Worm (Caenorhabditis elegans): ENCODE results near the gene cht-1.
A peak's percentile ranks its signal among the peaks of the same experiment; 100 is the strongest.

The cht-1 gene

DNA sequence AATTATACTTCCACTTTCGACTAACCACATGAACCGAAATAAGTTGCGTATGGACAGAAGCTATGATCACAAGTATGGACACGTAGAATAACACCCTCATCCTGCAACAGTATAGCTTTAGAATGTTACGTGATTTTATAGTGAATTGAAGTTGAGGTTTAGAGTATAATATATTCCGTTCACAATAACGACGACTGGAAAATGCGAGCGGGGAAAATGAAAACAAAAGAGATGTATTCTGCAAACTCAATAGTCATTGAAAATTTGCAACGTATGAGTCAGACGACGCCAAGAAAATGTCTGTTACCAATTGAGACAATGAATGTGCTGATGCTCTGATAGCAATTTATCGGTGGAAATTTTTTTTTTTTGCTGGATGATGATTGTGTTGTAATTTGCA is 14.5 kb downstream of the cht-1 start, which contains the start of gene acp-1:
Gene acp-1 (minus strand): TSS at position 101 of the 400 bp plus-strand sequence.
- TF ChIP-seq ztf-23 (GFP tag; IDR thresholded peaks at IDR 0.05) (no peak), tab-1 (GFP tag; IDR thresholded peaks at IDR 0.05) (no peak), ref-1 (GFP tag; conservative IDR thresholded peaks at IDR 0.05) (no peak), T22C8.4 (GFP tag; IDR thresholded peaks at IDR 0.05) (no peak), ztf-29 (GFP tag; IDR thresholded peaks at IDR 0.05) (no peak), klf-2 (GFP tag; conservative IDR thresholded peaks at IDR 0.05) (no peak), cog-1 (tag; optimal IDR thresholded peaks at IDR 0.05) (no peak), med-1 (GFP tag; optimal IDR thresholded peaks at IDR 0.05; ENCODE audit: insufficient read depth) (no peak), flt-1 (GFP tag; IDR thresholded peaks at IDR 0.05) (no peak)

- TF ChIP-seq T22C8.4 (GFP tag; IDR thresholded peaks at IDR 0.05) (no peak), ref-1 (GFP tag; conservative IDR thresholded peaks at IDR 0.05) (no peak), flt-1 (GFP tag; IDR thresholded peaks at IDR 0.05) (no peak), ztf-23 (GFP tag; IDR thresholded peaks at IDR 0.05) (no peak)
Observed at ce11 chrX:3380167-3380566, 19.6 kb downstream of the cht-1 start, which contains the start of gene ZK563.7. Gene ZK563.7, plus strand, starts transcription at chrX:3380467.

DNA sequence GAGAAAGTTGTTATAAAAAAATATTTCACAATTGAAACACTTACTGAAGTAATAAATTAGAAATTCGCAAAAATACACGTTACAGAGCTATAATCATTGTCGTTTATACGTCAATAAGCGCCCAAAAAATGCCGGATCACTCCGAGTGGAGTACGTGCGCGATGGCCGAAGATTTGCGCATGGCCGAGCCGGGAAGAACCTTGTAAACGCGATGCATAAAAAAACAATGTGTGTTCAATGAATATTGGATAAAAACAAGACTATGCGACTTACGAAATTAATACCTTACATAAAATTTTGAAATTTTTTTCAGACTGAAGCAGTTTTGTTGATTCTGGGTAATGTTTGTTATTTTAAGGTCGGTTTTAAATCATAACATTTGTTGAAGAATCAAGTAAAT is 20.7 kb downstream of the cht-1 start, which contains the start of gene sorf-1:
Gene sorf-1 (minus strand): TSS at position 135 of the 400 bp plus-strand sequence.
- TF ChIP-seq ref-1 (GFP tag; conservative IDR thresholded peaks at IDR 0.05): no peak

ce11 chrX:3375320-3375719 is 24.5 kb downstream of the cht-1 start:
- no peak for TF ChIP-seq ztf-29 (GFP tag; IDR thresholded peaks at IDR 0.05)
- TF ChIP-seq cog-1 (tag; optimal IDR thresholded peaks at IDR 0.05): no peak
- TF ChIP-seq med-1 (GFP tag; optimal IDR thresholded peaks at IDR 0.05; ENCODE audit: insufficient read depth): no peak

DNA sequence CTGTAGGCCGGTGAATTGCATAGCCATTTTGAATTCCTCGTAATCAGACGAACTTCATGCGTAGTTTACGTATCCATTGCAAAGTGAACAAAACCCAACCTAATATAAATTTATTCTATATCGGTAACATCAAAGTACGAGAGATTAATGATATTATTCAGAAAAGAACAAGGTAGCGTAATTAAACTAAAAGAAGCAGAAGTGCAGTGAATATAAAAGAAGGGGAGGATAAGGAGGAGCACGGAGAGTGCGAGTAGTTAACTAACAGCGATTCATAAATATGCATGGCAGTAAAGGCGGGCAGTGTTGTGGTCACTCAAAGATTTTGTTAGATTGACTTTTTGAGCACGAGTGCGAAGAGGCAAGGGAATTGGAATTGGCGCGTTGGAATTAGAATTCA is 25.2 kb downstream of the cht-1 start, which contains the start of gene clc-3:
Gene clc-3 (minus strand): TSS at position 101 of the 400 bp plus-strand sequence.
- TF ChIP-seq med-1 (GFP tag; optimal IDR thresholded peaks at IDR 0.05; ENCODE audit: insufficient read depth): no peak
- 0 out of 2 replicates have a peak, but pooled peaks have one; percentile 22 for TF ChIP-seq ztf-23 (GFP tag; IDR thresholded peaks at IDR 0.05)

DNA sequence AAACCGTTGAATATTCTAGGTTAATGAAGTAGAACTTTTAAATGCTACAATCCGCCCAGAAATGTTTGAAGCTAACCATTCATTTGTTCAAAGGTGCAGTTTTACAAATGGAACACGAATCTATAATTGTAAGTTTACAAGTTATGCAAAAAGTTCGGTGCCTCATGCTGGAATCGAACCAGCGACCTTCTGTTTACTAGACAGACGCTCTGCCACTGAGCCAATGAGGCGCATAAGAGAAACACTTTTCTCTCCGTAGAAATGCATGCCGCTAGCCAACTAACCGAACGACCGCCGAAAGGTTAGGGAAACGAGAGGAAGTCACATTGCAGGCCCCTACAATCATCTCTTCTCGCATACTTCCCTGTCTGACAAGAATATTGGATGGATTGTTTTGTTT is 28.6 kb downstream of the cht-1 start:
- TF ChIP-seq flt-1 (GFP tag; IDR thresholded peaks at IDR 0.05): peak; percentile 96
- TF ChIP-seq ztf-23 (GFP tag; IDR thresholded peaks at IDR 0.05): peak; percentile 92
- peak; percentile 78 for TF ChIP-seq cog-1 (tag; optimal IDR thresholded peaks at IDR 0.05)
- peak; percentile 37 for TF ChIP-seq med-1 (GFP tag; optimal IDR thresholded peaks at IDR 0.05; ENCODE audit: insufficient read depth)
- TF ChIP-seq klf-2 (GFP tag; conservative IDR thresholded peaks at IDR 0.05): peak; percentile 94
- peak; percentile 95 for TF ChIP-seq T22C8.4 (GFP tag; IDR thresholded peaks at IDR 0.05)
- peak; percentile 82 for TF ChIP-seq ref-1 (GFP tag; conservative IDR thresholded peaks at IDR 0.05)
- TF ChIP-seq tab-1 (GFP tag; IDR thresholded peaks at IDR 0.05): peak; percentile 95
- TF ChIP-seq ztf-29 (GFP tag; IDR thresholded peaks at IDR 0.05): peak; percentile 95

- TF ChIP-seq cog-1 (tag; optimal IDR thresholded peaks at IDR 0.05) (no peak), T22C8.4 (GFP tag; IDR thresholded peaks at IDR 0.05) (no peak), ztf-29 (GFP tag; IDR thresholded peaks at IDR 0.05) (no peak), med-1 (GFP tag; optimal IDR thresholded peaks at IDR 0.05; ENCODE audit: insufficient read depth) (no peak), flt-1 (GFP tag; IDR thresholded peaks at IDR 0.05) (no peak)
Observed at ce11 chrX:3369442-3369841, 30.4 kb downstream of the cht-1 start.

- no peak for TF ChIP-seq ztf-29 (GFP tag; IDR thresholded peaks at IDR 0.05)
- TF ChIP-seq med-1 (GFP tag; optimal IDR thresholded peaks at IDR 0.05; ENCODE audit: insufficient read depth): no peak
- no peak for TF ChIP-seq flt-1 (GFP tag; IDR thresholded peaks at IDR 0.05)
- TF ChIP-seq T22C8.4 (GFP tag; IDR thresholded peaks at IDR 0.05): no peak
- TF ChIP-seq cog-1 (tag; optimal IDR thresholded peaks at IDR 0.05): no peak
- no peak for TF ChIP-seq ztf-23 (GFP tag; IDR thresholded peaks at IDR 0.05)
- no peak for TF ChIP-seq ref-1 (GFP tag; conservative IDR thresholded peaks at IDR 0.05)
- TF ChIP-seq tab-1 (GFP tag; IDR thresholded peaks at IDR 0.05): no peak
- no peak for TF ChIP-seq klf-2 (GFP tag; conservative IDR thresholded peaks at IDR 0.05)
Observed at ce11 chrX:3368659-3369058, 31.2 kb downstream of the cht-1 start, which contains the start of gene ZK563.2. Gene ZK563.2, plus strand, starts transcription at chrX:3368959.

DNA sequence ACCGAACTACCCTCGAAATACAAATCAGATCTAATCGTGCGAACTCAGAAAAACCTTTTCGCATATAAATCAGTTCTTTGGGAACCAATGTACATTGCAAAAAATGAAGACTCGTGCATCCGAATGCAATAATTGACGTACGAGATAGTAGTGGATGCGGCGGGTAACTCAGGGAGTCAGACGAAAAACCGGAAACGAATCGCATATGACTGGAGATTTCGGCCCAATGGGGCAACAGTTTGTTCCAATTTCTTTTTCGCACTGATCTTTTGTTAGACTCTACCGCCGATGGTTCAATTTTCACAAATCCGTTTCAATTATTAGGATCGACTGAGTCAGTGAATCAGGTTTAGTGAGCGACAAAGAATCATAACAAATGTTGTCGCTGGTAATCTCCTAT is 33.0 kb downstream of the cht-1 start:
- TF ChIP-seq klf-2 (GFP tag; conservative IDR thresholded peaks at IDR 0.05) (no peak), ref-1 (GFP tag; conservative IDR thresholded peaks at IDR 0.05) (no peak), tab-1 (GFP tag; IDR thresholded peaks at IDR 0.05) (no peak), T22C8.4 (GFP tag; IDR thresholded peaks at IDR 0.05) (no peak), flt-1 (GFP tag; IDR thresholded peaks at IDR 0.05) (no peak), ztf-29 (GFP tag; IDR thresholded peaks at IDR 0.05) (no peak), cog-1 (tag; optimal IDR thresholded peaks at IDR 0.05) (no peak), med-1 (GFP tag; optimal IDR thresholded peaks at IDR 0.05; ENCODE audit: insufficient read depth) (no peak), ztf-23 (GFP tag; IDR thresholded peaks at IDR 0.05) (no peak)

ce11 chrX:3362378-3362777 is 37.4 kb downstream of the cht-1 start, which contains the start of gene dhs-26:
Gene dhs-26, minus strand, starts transcription at chrX:3362493.
- TF ChIP-seq T22C8.4 (GFP tag; IDR thresholded peaks at IDR 0.05): no peak
- TF ChIP-seq tab-1 (GFP tag; IDR thresholded peaks at IDR 0.05): no peak
- TF ChIP-seq ztf-23 (GFP tag; IDR thresholded peaks at IDR 0.05): no peak
- no peak for TF ChIP-seq ztf-29 (GFP tag; IDR thresholded peaks at IDR 0.05)
- TF ChIP-seq cog-1 (tag; optimal IDR thresholded peaks at IDR 0.05): no peak
- TF ChIP-seq klf-2 (GFP tag; conservative IDR thresholded peaks at IDR 0.05): no peak
- TF ChIP-seq flt-1 (GFP tag; IDR thresholded peaks at IDR 0.05): no peak
- no peak for TF ChIP-seq ref-1 (GFP tag; conservative IDR thresholded peaks at IDR 0.05)
- TF ChIP-seq med-1 (GFP tag; optimal IDR thresholded peaks at IDR 0.05; ENCODE audit: insufficient read depth): no peak

ce11 chrX:3351526-3351925 is 48.3 kb downstream of the cht-1 start, which contains the start of gene ZK816.1:
Gene ZK816.1, plus strand, starts transcription at chrX:3351712.
- no peak for TF ChIP-seq tab-1 (GFP tag; IDR thresholded peaks at IDR 0.05)
- no peak for TF ChIP-seq flt-1 (GFP tag; IDR thresholded peaks at IDR 0.05)
- no peak for TF ChIP-seq ztf-23 (GFP tag; IDR thresholded peaks at IDR 0.05)
- TF ChIP-seq cog-1 (tag; optimal IDR thresholded peaks at IDR 0.05): no peak
- no peak for TF ChIP-seq med-1 (GFP tag; optimal IDR thresholded peaks at IDR 0.05; ENCODE audit: insufficient read depth)
- no peak for TF ChIP-seq ztf-29 (GFP tag; IDR thresholded peaks at IDR 0.05)
- no peak for TF ChIP-seq klf-2 (GFP tag; conservative IDR thresholded peaks at IDR 0.05)
- no peak for TF ChIP-seq ref-1 (GFP tag; conservative IDR thresholded peaks at IDR 0.05)

Measured in whole organism, midembryonic.